Fruit fly (Drosophila melanogaster): ENCODE data around the gene CG8664.
A peak's percentile ranks its signal among the peaks of the same experiment; 100 is the strongest.

Gene CG8664

dm6 chrX:17315566-17315965, 33.0 kb upstream of the CG8664 start:
- TF ChIP-seq D1 (tag; optimal IDR thresholded peaks at IDR 0.05) (no peak), CG14655 (GFP tag; optimal IDR thresholded peaks at IDR 0.05) (no peak), CG9948 (tag; optimal IDR thresholded peaks at IDR 0.05) (no peak), CG10348 (GFP tag; IDR thresholded peaks at IDR 0.05) (no peak), fd96Ca (GFP tag; IDR thresholded peaks at IDR 0.05) (no peak), CG34367 (tag; optimal IDR thresholded peaks at IDR 0.05) (no peak), CG13204 (GFP tag; optimal IDR thresholded peaks at IDR 0.05) (no peak), Ets98B (GFP tag; IDR thresholded peaks at IDR 0.05) (no peak)

dm6 chrX:17314213-17314612, 31.7 kb upstream of the CG8664 start, which contains the start of gene B-H2:
B-H2 (plus strand) TSS chrX:17314581.
- TF ChIP-seq CG13204 (GFP tag; optimal IDR thresholded peaks at IDR 0.05), result peak; percentile 5
- TF ChIP-seq CG14655 (GFP tag; optimal IDR thresholded peaks at IDR 0.05), result no peak
- TF ChIP-seq EcR (GFP tag; optimal IDR thresholded peaks at IDR 0.05), result no peak
- no peak for TF ChIP-seq CG32121 (GFP tag; IDR thresholded peaks at IDR 0.05)
- TF ChIP-seq gl (tag; optimal IDR thresholded peaks at IDR 0.05), result peak; percentile 3
- no peak for TF ChIP-seq Pif1B (GFP tag; optimal IDR thresholded peaks at IDR 0.05)
- no peak for TF ChIP-seq CG8301 (tag; optimal IDR thresholded peaks at IDR 0.05)
- TF ChIP-seq CG9948 (tag; optimal IDR thresholded peaks at IDR 0.05), result no peak
- no peak for TF ChIP-seq CG8159 (tag; optimal IDR thresholded peaks at IDR 0.05)
- no peak for TF ChIP-seq Pif1A (GFP tag; optimal IDR thresholded peaks at IDR 0.05)
- TF ChIP-seq fd96Ca (GFP tag; IDR thresholded peaks at IDR 0.05), result peak; percentile 14; the same call in 1 of the 3 replicates
- no peak for TF ChIP-seq D1 (tag; optimal IDR thresholded peaks at IDR 0.05)

DNA sequence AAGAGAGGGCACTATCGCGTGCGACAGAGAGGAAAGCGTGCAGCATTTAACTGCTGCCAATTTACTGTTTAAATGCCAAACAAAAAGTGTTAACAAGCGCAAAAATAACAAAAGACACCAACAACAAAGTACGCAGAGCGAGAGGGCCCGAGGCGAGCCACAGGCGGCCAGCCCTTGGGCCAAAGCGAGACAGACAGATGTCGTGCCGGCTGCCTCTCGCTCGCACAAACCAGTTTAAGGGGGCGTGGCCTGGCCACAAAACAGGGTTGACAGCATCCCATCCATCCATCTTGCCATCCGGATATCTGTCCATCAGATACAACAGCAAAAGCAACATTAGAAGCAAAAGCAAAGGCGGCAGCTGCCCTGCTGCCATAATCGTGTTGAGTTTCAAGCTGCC, 30.8 kb upstream of the CG8664 start:
- TF ChIP-seq D1 (tag; optimal IDR thresholded peaks at IDR 0.05), result no peak
- TF ChIP-seq Snoo (tag; optimal IDR thresholded peaks at IDR 0.05), result no peak

DNA sequence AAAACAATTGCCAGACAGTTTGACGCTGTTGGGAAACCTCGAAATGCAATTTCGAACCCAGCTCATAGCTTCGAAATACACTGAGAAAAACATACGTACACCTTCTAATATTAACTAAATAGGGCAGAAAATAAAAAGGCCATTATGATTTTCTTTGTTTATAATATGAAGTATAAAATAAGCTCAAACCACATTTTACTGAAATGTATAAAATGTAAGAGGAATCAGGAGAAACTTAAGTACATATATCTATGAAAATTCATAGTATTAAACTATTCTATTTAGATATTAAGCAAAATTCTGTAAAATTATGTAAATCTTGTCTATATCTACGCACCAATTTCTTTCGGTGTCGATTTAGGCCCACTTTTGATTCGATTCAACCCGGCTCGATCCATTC, 25.7 kb upstream of the CG8664 start:
- TF ChIP-seq CG9948 (tag; optimal IDR thresholded peaks at IDR 0.05), result no peak
- no peak for TF ChIP-seq CG17806 (tag; optimal IDR thresholded peaks at IDR 0.05)
- no peak for TF ChIP-seq CG34367 (tag; optimal IDR thresholded peaks at IDR 0.05)
- TF ChIP-seq CG12605 (GFP tag; IDR thresholded peaks at IDR 0.05), result no peak
- no peak for TF ChIP-seq CG10348 (GFP tag; IDR thresholded peaks at IDR 0.05)
- no peak for TF ChIP-seq Pif1B (GFP tag; optimal IDR thresholded peaks at IDR 0.05)
- TF ChIP-seq CG15710 (tag; optimal IDR thresholded peaks at IDR 0.05), result no peak
- no peak for TF ChIP-seq D1 (tag; optimal IDR thresholded peaks at IDR 0.05)
- TF ChIP-seq Ets98B (GFP tag; IDR thresholded peaks at IDR 0.05), result no peak
- TF ChIP-seq CG32121 (GFP tag; IDR thresholded peaks at IDR 0.05), result no peak
- TF ChIP-seq EcR (GFP tag; optimal IDR thresholded peaks at IDR 0.05), result no peak
- no peak for TF ChIP-seq CG8301 (tag; optimal IDR thresholded peaks at IDR 0.05)
- TF ChIP-seq CG13204 (GFP tag; optimal IDR thresholded peaks at IDR 0.05), result no peak
- no peak for TF ChIP-seq Snoo (tag; optimal IDR thresholded peaks at IDR 0.05)
- no peak for TF ChIP-seq fd96Ca (GFP tag; IDR thresholded peaks at IDR 0.05)

DNA sequence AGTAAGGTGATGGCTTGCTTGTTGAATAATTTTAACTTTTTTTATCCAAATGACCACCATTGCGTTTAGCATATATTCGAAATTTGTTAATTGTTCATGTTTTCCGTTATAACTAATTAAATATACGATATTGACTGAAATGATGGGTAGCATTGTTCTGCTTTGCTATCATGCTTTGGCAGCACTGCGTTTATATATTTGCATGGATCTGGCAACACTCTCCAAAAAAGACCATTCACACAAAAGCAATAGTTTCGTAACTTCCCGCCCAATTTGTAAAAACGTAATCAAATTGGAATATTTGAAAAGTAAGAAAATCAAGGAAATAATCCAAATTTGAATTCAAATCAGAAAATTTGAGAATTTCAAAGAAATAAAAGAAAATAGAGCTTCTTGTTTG, 23.0 kb upstream of the CG8664 start:
- TF ChIP-seq CG9948 (tag; optimal IDR thresholded peaks at IDR 0.05) (no peak), rn (GFP tag; IDR thresholded peaks at IDR 0.05) (no peak), CG13204 (GFP tag; optimal IDR thresholded peaks at IDR 0.05) (no peak), D1 (tag; optimal IDR thresholded peaks at IDR 0.05) (no peak), Ets98B (GFP tag; IDR thresholded peaks at IDR 0.05) (no peak), CG34367 (tag; optimal IDR thresholded peaks at IDR 0.05) (no peak), gl (tag; optimal IDR thresholded peaks at IDR 0.05) (no peak), CG15710 (tag; optimal IDR thresholded peaks at IDR 0.05) (no peak)

DNA sequence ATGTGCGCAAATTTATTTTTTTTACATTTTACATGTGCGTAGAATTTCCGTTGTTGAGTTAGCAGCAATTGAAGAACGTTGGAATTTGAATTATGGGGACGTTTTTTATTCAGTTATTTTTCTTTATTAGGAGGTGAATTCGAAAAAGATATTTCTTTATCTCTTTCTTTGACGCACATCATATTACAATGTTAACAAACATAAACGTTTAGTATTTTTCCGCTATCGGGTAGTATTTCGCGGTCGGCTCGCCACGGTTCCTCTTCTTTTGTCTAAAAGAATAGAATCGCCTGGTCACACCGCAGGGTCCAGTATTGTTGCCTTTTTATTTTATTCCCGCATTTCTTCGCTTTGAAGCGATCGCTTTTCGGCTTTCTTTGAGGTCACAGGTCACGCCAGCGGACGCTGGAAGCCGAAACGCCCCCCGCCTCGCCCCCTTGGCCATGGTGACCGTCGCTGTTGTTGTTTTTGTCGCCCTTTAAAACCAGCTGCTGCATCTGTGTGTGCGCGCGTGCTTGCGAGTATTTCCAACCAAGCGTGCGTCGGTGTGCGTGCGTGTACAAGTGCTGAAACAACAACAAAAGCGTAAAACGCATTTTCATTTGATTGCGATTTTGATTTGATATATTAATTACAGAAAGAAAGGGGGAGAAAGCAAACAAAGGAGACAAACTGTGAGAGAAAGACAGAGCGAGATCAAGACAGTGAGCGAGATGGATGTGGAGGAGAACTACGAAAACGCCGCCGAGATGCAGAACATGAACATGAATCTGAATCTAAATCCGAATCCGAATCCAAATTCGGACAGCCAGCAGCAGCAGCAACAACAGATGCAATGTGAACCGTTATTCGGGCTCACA, 19.9 kb upstream of the CG8664 start:
- TF ChIP-seq Pif1A (GFP tag; optimal IDR thresholded peaks at IDR 0.05) (no peak), CG15710 (tag; optimal IDR thresholded peaks at IDR 0.05) (no peak), CG4496 (GFP tag; IDR thresholded peaks at IDR 0.05) (peak; percentile 33; the same call in 1 of the 3 replicates), EcR (GFP tag; optimal IDR thresholded peaks at IDR 0.05) (peak; percentile 15)

- TF ChIP-seq CG32121 (GFP tag; IDR thresholded peaks at IDR 0.05) (no peak), EcR (GFP tag; optimal IDR thresholded peaks at IDR 0.05) (no peak), Pif1B (GFP tag; optimal IDR thresholded peaks at IDR 0.05) (peak; percentile 12), Pif1A (GFP tag; optimal IDR thresholded peaks at IDR 0.05) (peak; percentile 7), CG34367 (tag; optimal IDR thresholded peaks at IDR 0.05) (peak; percentile 0), CG13204 (GFP tag; optimal IDR thresholded peaks at IDR 0.05) (no peak)
Observed at dm6 chrX:17301705-17302104, 19.2 kb upstream of the CG8664 start, which contains the start of gene Fim. Fim (minus strand) TSS chrX:17301929.

Measured in whole organism, pupa.